Fruit fly (Drosophila melanogaster): Measurements from ENCODE around the gene CG14402.

- TF ChIP-seq ttk (optimal IDR thresholded peaks at IDR 0.05) (no peak), Myc (optimal IDR thresholded peaks at IDR 0.05) (no peak), Sin3A (optimal IDR thresholded peaks at IDR 0.05) (no peak), psq (optimal IDR thresholded peaks at IDR 0.05) (no peak), insv (optimal IDR thresholded peaks at IDR 0.05) (no peak)
These were observed 2.5 kb downstream of the CG14402 start for dm6 chr2L:20851592-20851991.
